Fruit fly (Drosophila melanogaster) whole organism, embryonic: ENCODE results near the gene CG11629.

Experiments used
- NC2α ChIP-seq: fragments of 200-800 bp; sonication (Bioruptor generic); optimal IDR thresholded peaks from 2 replicates; lab custom pipeline; 2016; ENCODE audit warnings: missing biosample characterization, missing genetic modification characterization
- Neu2 ChIP-seq: fragments of 200-800 bp; sonication (Bioruptor generic); optimal IDR thresholded peaks from 3 replicates; lab custom pipeline; 2016; ENCODE audit warnings: missing biosample characterization, missing genetic modification characterization, borderline replicate concordance
- bcd ChIP-seq: fragments of 200-800 bp; sonication (Bioruptor generic); optimal IDR thresholded peaks from 2 replicates; lab custom pipeline; 2017; ENCODE audit warnings: missing biosample characterization, mild to moderate bottlenecking, missing genetic modification characterization
- crol ChIP-seq: fragments of 200-800 bp; sonication (Bioruptor generic); IDR thresholded peaks from 2 replicates; pipeline ENCODE4 v1.3.6; 2022; ENCODE audit warnings: missing biosample characterization, missing genetic modification characterization
- exex ChIP-seq: fragments of 200-800 bp; sonication (Bioruptor generic); optimal IDR thresholded peaks from 4 replicates; lab custom pipeline; 2018; ENCODE audit warnings: missing biosample characterization, mild to moderate bottlenecking, missing genetic modification characterization, moderate library complexity
- hth ChIP-seq: fragments of >200 bp; optimal IDR thresholded peaks from 2 replicates; lab custom pipeline; 2017; ENCODE audit warnings: inconsistent platforms

DNA sequence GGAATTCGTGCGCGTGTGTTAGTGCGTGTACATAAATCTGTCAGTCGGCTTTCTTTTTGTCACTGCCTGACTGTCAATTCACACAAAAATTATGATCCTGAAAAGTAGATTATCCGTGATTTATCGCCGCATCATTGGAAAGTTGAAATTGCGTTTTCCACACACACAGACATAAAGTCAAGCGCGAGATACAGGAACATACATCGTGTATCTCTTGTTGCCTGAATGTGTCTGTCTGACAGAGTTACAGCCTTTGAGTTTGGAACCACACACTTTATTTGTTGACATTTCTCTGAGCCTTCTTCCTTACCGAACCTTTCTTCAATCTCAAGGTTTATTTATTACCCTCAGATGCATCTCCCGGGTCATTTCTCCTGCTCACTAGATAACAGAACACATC lies 42.3 kb downstream of the CG11629 start:
- TF ChIP-seq crol (GFP tag; lab: Robert Waterston, UW): no peak
- TF ChIP-seq Neu2: no peak
- no peak for TF ChIP-seq bcd (GFP tag; lab: Kevin White, UChicago)
- TF ChIP-seq NC2α (GFP tag; lab: Kevin White, UChicago): no peak
- no peak for TF ChIP-seq exex (tag; lab: Kevin White, UChicago)
- peak; percentile 99 for TF ChIP-seq hth (lab: Kevin White, UChicago)
